Fruit fly (Drosophila melanogaster): ENCODE data around the gene vls.

The vls gene

dm6 chr2L:20027382-20027919, 38.0 kb downstream of the vls start, which contains the start of gene sNPF (continued):
- TF ChIP-seq bowl (GFP tag; IDR thresholded peaks at IDR 0.05) = no peak
- no peak for TF ChIP-seq vvl (GFP tag; IDR thresholded peaks at IDR 0.05)
- TF ChIP-seq mirr (GFP tag; optimal IDR thresholded peaks at IDR 0.05) = no peak
- TF ChIP-seq CG11247 (GFP tag; IDR thresholded peaks at IDR 0.05) = no peak
- TF ChIP-seq CG12104 (GFP tag; optimal IDR thresholded peaks at IDR 0.05) = peak; percentile 40
- peak; percentile 35 for TF ChIP-seq fu2 (GFP tag; optimal IDR thresholded peaks at IDR 0.05)
- TF ChIP-seq Rx (GFP tag; IDR thresholded peaks at IDR 0.05) = no peak
- TF ChIP-seq fru (optimal IDR thresholded peaks at IDR 0.05) = no peak
- TF ChIP-seq CG33557 (GFP tag; optimal IDR thresholded peaks at IDR 0.05) = no peak
- TF ChIP-seq nerfin-2 (GFP tag; IDR thresholded peaks at IDR 0.05; ENCODE audit: partially characterized antibody) = no peak
- peak; percentile 68 for TF ChIP-seq gem (tag; optimal IDR thresholded peaks at IDR 0.05)
- no peak for TF ChIP-seq grn (GFP tag; optimal IDR thresholded peaks at IDR 0.05)
- no peak for TF ChIP-seq Dfd (GFP tag; optimal IDR thresholded peaks at IDR 0.05)
- TF ChIP-seq Lhr (GFP tag; optimal IDR thresholded peaks at IDR 0.05) = no peak
- TF ChIP-seq sens (GFP tag) = peak; percentile 86
- TF ChIP-seq ewg (GFP tag; optimal IDR thresholded peaks at IDR 0.05) = peak; percentile 8
- peak; percentile 55; the same call in 1 of the 3 replicates for TF ChIP-seq sr (GFP tag; IDR thresholded peaks at IDR 0.05)
- peak; percentile 8 for TF ChIP-seq B-H2 (GFP tag; optimal IDR thresholded peaks at IDR 0.05)
- TF ChIP-seq CG30403 (GFP tag; optimal IDR thresholded peaks at IDR 0.05) = peak; percentile 69
- peak; percentile 35 for TF ChIP-seq CG1233 (GFP tag; optimal IDR thresholded peaks at IDR 0.05)
- TF ChIP-seq D19B (GFP tag; optimal IDR thresholded peaks at IDR 0.05) = peak; percentile 55
- no peak for TF ChIP-seq CG10959 (GFP tag; IDR thresholded peaks at IDR 0.05)
- TF ChIP-seq da (GFP tag; optimal IDR thresholded peaks at IDR 0.05) = no peak
- no peak for TF ChIP-seq CG10366 (GFP tag; IDR thresholded peaks at IDR 0.05)
- TF ChIP-seq p53 (GFP tag; optimal IDR thresholded peaks at IDR 0.05) = no peak
- no peak for TF ChIP-seq amos (GFP tag; IDR thresholded peaks at IDR 0.05; ENCODE audit: partially characterized antibody)
- no peak for TF ChIP-seq CG10462 (GFP tag; optimal IDR thresholded peaks at IDR 0.05)
- peak; percentile 50 for TF ChIP-seq CG30431 (GFP tag; optimal IDR thresholded peaks at IDR 0.05)
- TF ChIP-seq grau (tag; optimal IDR thresholded peaks at IDR 0.05) = no peak
- peak; percentile 76 for TF ChIP-seq CG12769 (tag; optimal IDR thresholded peaks at IDR 0.05)
- no peak for TF ChIP-seq fd102C (GFP tag; optimal IDR thresholded peaks at IDR 0.05)
- no peak for TF ChIP-seq nau (GFP tag; optimal IDR thresholded peaks at IDR 0.05)
- TF ChIP-seq Drgx (GFP tag; IDR thresholded peaks at IDR 0.05) = no peak
- no peak for TF ChIP-seq ash1 (GFP tag; optimal IDR thresholded peaks at IDR 0.05)
- no peak for TF ChIP-seq CG17612 (GFP tag; IDR thresholded peaks at IDR 0.05)
- peak; percentile 28 for TF ChIP-seq cwo (GFP tag; optimal IDR thresholded peaks at IDR 0.05)
- no peak; the same call in 1 of the 2 replicates for TF ChIP-seq E2f2 (GFP tag; IDR thresholded peaks at IDR 0.05)
- TF ChIP-seq NfI (GFP tag; optimal IDR thresholded peaks at IDR 0.05) = peak; percentile 46
- peak; percentile 38 for TF ChIP-seq Sox100B (GFP tag; optimal IDR thresholded peaks at IDR 0.05)
- TF ChIP-seq slp2 (GFP tag; optimal IDR thresholded peaks at IDR 0.05) = peak; percentile 19
- TF ChIP-seq CG4820 (GFP tag; optimal IDR thresholded peaks at IDR 0.05) = no peak
- no peak for TF ChIP-seq CG15479 (GFP tag; optimal IDR thresholded peaks at IDR 0.05)
- TF ChIP-seq ems (GFP tag; optimal IDR thresholded peaks at IDR 0.05) = peak; percentile 40
- 0 out of 2 replicates have a peak, but pooled peaks have one; percentile 25 for TF ChIP-seq ttk (GFP tag; IDR thresholded peaks at IDR 0.05)
- no peak for TF ChIP-seq esg (GFP tag; conservative IDR thresholded peaks at IDR 0.05)
- no peak for TF ChIP-seq CG43689 (GFP tag; IDR thresholded peaks at IDR 0.05)
- TF ChIP-seq psq (GFP tag; optimal IDR thresholded peaks at IDR 0.05) = no peak
- TF ChIP-seq CG17328 (GFP tag; IDR thresholded peaks at IDR 0.05) = no peak
- TF ChIP-seq Nf-YC (tag; optimal IDR thresholded peaks at IDR 0.05) = no peak
- TF ChIP-seq CG13624 (GFP tag; optimal IDR thresholded peaks at IDR 0.05) = peak; percentile 74
- no peak for TF ChIP-seq al (GFP tag; IDR thresholded peaks at IDR 0.05)
- TF ChIP-seq Atf6 (GFP tag; IDR thresholded peaks at IDR 0.05) = no peak

Data from whole organism, embryonic.